Fruit fly (Drosophila melanogaster) whole organism, embryonic: Measurements from ENCODE around the gene Prp31.

Source experiments
- Ada2b ChIP-seq: fragments of 200-800 bp; sonication (Bioruptor generic); IDR thresholded peaks from 2 replicates; pipeline ENCODE4 v1.3.6; 2022; ENCODE audit warnings: missing biosample characterization, missing genetic modification characterization
- Awh ChIP-seq: fragments of 200-800 bp; sonication (Bioruptor generic); IDR thresholded peaks from 2 replicates; pipeline ENCODE4, ENCODE4 v1.3.6; 2022; ENCODE audit warnings: missing biosample characterization, missing genetic modification characterization
- CG10209 ChIP-seq: fragments of 200-800 bp; sonication (Bioruptor generic); optimal IDR thresholded peaks from 3 replicates; lab custom pipeline; 2017; ENCODE audit warnings: missing biosample characterization, mild to moderate bottlenecking, missing genetic modification characterization, missing genetic modification reagents
- CG10959 ChIP-seq: fragments of 200-800 bp; sonication (Bioruptor generic); IDR thresholded peaks from 2 replicates; pipeline ENCODE4 v1.3.6; 2022; ENCODE audit warnings: missing biosample characterization, missing genetic modification characterization
- CG12391 ChIP-seq: fragments of 200-800 bp; sonication (Bioruptor generic); optimal IDR thresholded peaks from 3 replicates; lab custom pipeline; 2018; ENCODE audit warnings: missing biosample characterization, mild to moderate bottlenecking, missing genetic modification characterization, moderate library complexity
- CG13624 ChIP-seq: fragments of 200-800 bp; sonication (Bioruptor generic); optimal IDR thresholded peaks from 2 replicates; lab custom pipeline; 2016; ENCODE audit warnings: missing biosample characterization, missing genetic modification characterization
- CG14014 ChIP-seq: fragments of 200-800 bp; sonication (Bioruptor generic); IDR thresholded peaks from 2 replicates; pipeline ENCODE4 v1.3.6; 2022; ENCODE audit warnings: missing biosample characterization, missing genetic modification characterization
- CG1529 ChIP-seq: fragments of 200-800 bp; sonication (Bioruptor generic); optimal IDR thresholded peaks from 3 replicates; lab custom pipeline; 2018; ENCODE audit warnings: missing biosample characterization, missing genetic modification characterization
- CG18262 ChIP-seq: fragments of 200-800 bp; optimal IDR thresholded peaks from 3 replicates; lab custom pipeline; 2019; ENCODE audit warnings: missing biosample characterization, mild to moderate bottlenecking, missing genetic modification characterization, moderate library complexity
- CG2120 ChIP-seq: fragments of 200-800 bp; sonication (Bioruptor generic); optimal IDR thresholded peaks from 3 replicates; lab custom pipeline; 2016; ENCODE audit warnings: missing biosample characterization, missing genetic modification characterization
- CG32767 ChIP-seq: fragments of 200-800 bp; sonication (Bioruptor generic); IDR thresholded peaks from 2 replicates; pipeline ENCODE4 v1.3.6; 2022; ENCODE audit warnings: missing biosample characterization, missing genetic modification characterization
- CG3995 ChIP-seq: fragments of 200-800 bp; sonication (Bioruptor generic); optimal IDR thresholded peaks from 3 replicates; lab custom pipeline; 2016; ENCODE audit warnings: missing biosample characterization, missing genetic modification characterization
- CG4854 ChIP-seq: fragments of 200-800 bp; sonication (Bioruptor generic); optimal IDR thresholded peaks from 2 replicates; lab custom pipeline; 2016; ENCODE audit warnings: missing biosample characterization, missing genetic modification characterization, inconsistent platforms
- CG7556 ChIP-seq: fragments of 200-800 bp; sonication (Bioruptor generic); optimal IDR thresholded peaks from 2 replicates; lab custom pipeline; 2017; ENCODE audit warnings: missing biosample characterization, mild to moderate bottlenecking, missing genetic modification characterization
- CG7745 ChIP-seq: fragments of 200-800 bp; sonication (Bioruptor generic); optimal IDR thresholded peaks from 2 replicates; lab custom pipeline; 2018; ENCODE audit warnings: missing biosample characterization, mild to moderate bottlenecking, missing genetic modification characterization, moderate library complexity
- CG7987 ChIP-seq: fragments of 200-800 bp; sonication (Bioruptor generic); optimal IDR thresholded peaks from 2 replicates; lab custom pipeline; 2018; ENCODE audit warnings: missing biosample characterization, mild to moderate bottlenecking, missing genetic modification characterization, moderate library complexity
- CG8478 ChIP-seq: fragments of >200 bp; optimal IDR thresholded peaks from 2 replicates; lab custom pipeline; 2018
- CG8924 ChIP-seq: fragments of 200-800 bp; optimal IDR thresholded peaks from 3 replicates; lab custom pipeline; 2019; ENCODE audit warnings: missing biosample characterization, mild to moderate bottlenecking, missing genetic modification characterization, moderate library complexity
- CG9215 ChIP-seq: fragments of 200-800 bp; sonication (Bioruptor generic); IDR thresholded peaks from 2 replicates; pipeline ENCODE4 v1.3.6; 2022; ENCODE audit warnings: missing biosample characterization, missing genetic modification characterization
- Dad ChIP-seq: fragments of 200-800 bp; sonication (Bioruptor generic); optimal IDR thresholded peaks from 3 replicates; lab custom pipeline; 2016; ENCODE audit warnings: missing biosample characterization, missing genetic modification characterization
- E2f2 ChIP-seq: fragments of 200-800 bp; sonication (Bioruptor generic); IDR thresholded peaks from 2 replicates; pipeline ENCODE4 v1.3.6; 2022; ENCODE audit warnings: missing biosample characterization, missing genetic modification characterization
- Max ChIP-seq: fragments of 200-800 bp; sonication (Bioruptor generic); optimal IDR thresholded peaks from 2 replicates; lab custom pipeline; 2016; ENCODE audit warnings: missing biosample characterization, mild to moderate bottlenecking, missing genetic modification characterization
- NC2α ChIP-seq: fragments of 200-800 bp; sonication (Bioruptor generic); optimal IDR thresholded peaks from 2 replicates; lab custom pipeline; 2016; ENCODE audit warnings: missing biosample characterization, missing genetic modification characterization
- Rfx ChIP-seq: fragments of 200-800 bp; sonication (Bioruptor generic); IDR thresholded peaks from 2 replicates; pipeline ENCODE4 v1.3.6; 2022; ENCODE audit warnings: missing biosample characterization, missing genetic modification characterization
- Xrp1 ChIP-seq: fragments of 200-800 bp; sonication (Bioruptor generic); IDR thresholded peaks from 2 replicates; pipeline ENCODE4 v1.3.6; 2022; ENCODE audit warnings: missing biosample characterization, missing genetic modification characterization
- abd-A ChIP-seq: fragments of 200-800 bp; sonication (Bioruptor generic); optimal IDR thresholded peaks from 3 replicates; lab custom pipeline; 2019; ENCODE audit warnings: missing biosample characterization, mild to moderate bottlenecking, missing genetic modification characterization, moderate library complexity
- bab2 ChIP-seq: fragments of 200-800 bp; sonication (Bioruptor generic); optimal IDR thresholded peaks from 2 replicates; lab custom pipeline; 2016; ENCODE audit warnings: missing biosample characterization, missing genetic modification characterization
- cas ChIP-seq: fragments of 200-800 bp; sonication (Bioruptor generic); IDR thresholded peaks from 2 replicates; pipeline ENCODE4 v1.3.6; 2022; ENCODE audit warnings: missing biosample characterization, missing genetic modification characterization
- ci ChIP-seq: fragments of 200-800 bp; sonication (Bioruptor generic); IDR thresholded peaks from 3 replicates; pipeline ENCODE4 v1.3.6; 2022; ENCODE audit warnings: missing biosample characterization, missing genetic modification characterization
- dimm ChIP-seq: fragments of 200-800 bp; sonication (Bioruptor generic); IDR thresholded peaks from 2 replicates; pipeline ENCODE4 v1.3.6; 2022; ENCODE audit warnings: missing biosample characterization, missing genetic modification characterization
- en ChIP-seq: fragments of 200-800 bp; sonication (Bioruptor generic); optimal IDR thresholded peaks from 2 replicates; lab custom pipeline; 2016; ENCODE audit warnings: missing biosample characterization, missing genetic modification characterization
- fd3F ChIP-seq: fragments of 200-800 bp; sonication (Bioruptor generic); optimal IDR thresholded peaks from 2 replicates; lab custom pipeline; 2018; ENCODE audit warnings: missing biosample characterization, mild to moderate bottlenecking, missing genetic modification characterization, moderate library complexity
- fd96Cb ChIP-seq: fragments of 200-800 bp; sonication (Bioruptor generic); optimal IDR thresholded peaks from 2 replicates; lab custom pipeline; 2018; ENCODE audit warnings: missing biosample characterization, mild to moderate bottlenecking, missing genetic modification characterization, moderate library complexity
- gsb ChIP-seq: fragments of 200-800 bp; sonication (Bioruptor generic); IDR thresholded peaks from 2 replicates; pipeline ENCODE4 v1.3.6; 2022; ENCODE audit warnings: missing biosample characterization, missing genetic modification characterization
- gsb-n ChIP-seq: fragments of 200-800 bp; sonication (Bioruptor generic); optimal IDR thresholded peaks from 3 replicates; lab custom pipeline; 2018; ENCODE audit warnings: missing biosample characterization, mild to moderate bottlenecking, missing genetic modification characterization
- kni ChIP-seq: fragments of 200-800 bp; sonication (Bioruptor generic); optimal IDR thresholded peaks from 3 replicates; lab custom pipeline; 2017; ENCODE audit warnings: mild to moderate bottlenecking, missing biosample characterization, missing genetic modification reagents, missing genetic modification characterization
- lov ChIP-seq, 2 experiments: fragments of 200-800 bp in 1 of 2; fragments of >200 bp in 1 of 2; sonication (Bioruptor generic) in 1 of 2; IDR thresholded peaks in 1 of 2; optimal IDR thresholded peaks in 1 of 2; 2 replicates in 1 of 2; 3 replicates in 1 of 2; pipeline versions ENCODE4 v1.3.6 to Lab custom; 2017 to 2022; ENCODE audit warnings: missing biosample characterization in 1 of 2, missing genetic modification characterization in 1 of 2
- oc ChIP-seq: fragments of 200-800 bp; sonication (Bioruptor generic); optimal IDR thresholded peaks from 2 replicates; lab custom pipeline; 2018; ENCODE audit warnings: missing biosample characterization, mild to moderate bottlenecking, missing genetic modification characterization, moderate library complexity
- pan ChIP-seq, 4 experiments: fragments of >200 bp in 3 of 4; fragments of 200-800 bp in 1 of 4; sonication (Bioruptor generic) in 1 of 4; optimal IDR thresholded peaks in 3 of 4; IDR thresholded peaks in 1 of 4; 2 replicates each; pipeline versions ENCODE4 v1.3.6 to Lab custom; 2017 to 2022; ENCODE audit warnings: missing biosample characterization in 2 of 4, missing genetic modification characterization in 2 of 4, mixed read lengths in 1 of 4
- pros ChIP-seq: fragments of 200-800 bp; sonication (Bioruptor generic); optimal IDR thresholded peaks from 3 replicates; lab custom pipeline; 2019; ENCODE audit warnings: missing biosample characterization, mild to moderate bottlenecking, missing genetic modification characterization, moderate library complexity
- repo ChIP-seq: fragments of 200-800 bp; sonication (Bioruptor generic); optimal IDR thresholded peaks from 2 replicates; lab custom pipeline; 2016; ENCODE audit warnings: missing biosample characterization, missing genetic modification characterization
- sd ChIP-seq: fragments of 200-800 bp; sonication (Bioruptor generic); optimal IDR thresholded peaks from 3 replicates; lab custom pipeline; 2018; ENCODE audit warnings: missing biosample characterization, mild to moderate bottlenecking, missing genetic modification characterization, moderate library complexity
- sqz ChIP-seq: fragments of 200-800 bp; sonication (Bioruptor generic); optimal IDR thresholded peaks from 3 replicates; lab custom pipeline; 2018; ENCODE audit warnings: missing biosample characterization, mild to moderate bottlenecking, missing genetic modification characterization
- toy ChIP-seq: fragments of 200-800 bp; sonication (Bioruptor generic); IDR thresholded peaks from 2 replicates; pipeline ENCODE4 v1.3.6; 2022; ENCODE audit warnings: missing biosample characterization, missing genetic modification characterization
- vnd ChIP-seq: fragments of 200-800 bp; sonication (Bioruptor generic); IDR thresholded peaks from 3 replicates; pipeline ENCODE4 v1.3.6; 2022; ENCODE audit warnings: missing biosample characterization, missing genetic modification characterization; ENCODE audit not compliant: partially characterized antibody
- vvl ChIP-seq: fragments of 200-800 bp; sonication (Bioruptor generic); IDR thresholded peaks from 2 replicates; pipeline ENCODE4 v1.3.6; 2022; ENCODE audit warnings: missing biosample characterization, missing genetic modification characterization
- zen2 ChIP-seq: fragments of 200-800 bp; sonication (Bioruptor generic); IDR thresholded peaks from 3 replicates; pipeline ENCODE4 v1.3.6; 2022; ENCODE audit warnings: missing biosample characterization, missing genetic modification characterization; ENCODE audit not compliant: partially characterized antibody

Gene Prp31

DNA sequence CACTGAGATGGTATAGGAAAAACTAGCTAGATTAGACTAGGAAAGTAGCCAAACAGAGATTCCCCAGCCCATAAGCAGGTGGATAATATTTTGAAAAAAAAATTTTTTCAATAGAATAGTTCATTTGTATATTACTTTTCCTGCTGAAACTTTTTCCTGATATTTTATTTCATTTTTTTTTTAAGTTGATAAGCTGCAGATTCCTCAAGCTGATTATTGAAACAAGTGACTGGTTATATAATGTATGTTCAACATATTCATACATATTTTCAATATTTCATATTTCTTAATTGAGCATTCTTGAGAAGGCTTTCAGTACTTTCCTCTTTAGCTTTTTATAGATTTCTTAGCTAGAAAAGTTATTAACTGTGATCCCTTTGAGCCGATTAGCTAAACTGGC, 44.2 kb downstream of the Prp31 start (continued):
- no peak for TF ChIP-seq zen2 (GFP tag; lab: Robert Waterston, UW)
- no peak for TF ChIP-seq NC2α (GFP tag; lab: Kevin White, UChicago)
- TF ChIP-seq CG3995 (GFP tag; lab: Kevin White, UChicago), result no peak
- no peak for TF ChIP-seq pan (optimal IDR thresholded peaks at IDR 0.05; lab: Kevin White, UChicago)
- TF ChIP-seq pan (GFP tag; optimal IDR thresholded peaks at IDR 0.05 in 1 of 2, IDR thresholded peaks at IDR 0.05 in 1 of 2), result no peak
- no peak for TF ChIP-seq CG13624 (GFP tag; lab: Kevin White, UChicago)
- TF ChIP-seq CG1529 (GFP tag; lab: Kevin White, UChicago), result peak; percentile 11
- no peak for TF ChIP-seq CG14014 (GFP tag; lab: Robert Waterston, UW)
- TF ChIP-seq CG7556 (GFP tag; lab: Kevin White, UChicago), result peak; percentile 16
- no peak for TF ChIP-seq toy
- no peak for TF ChIP-seq Ada2b (GFP tag; lab: Robert Waterston, UW)
- no peak for TF ChIP-seq CG8478 (lab: Kevin White, UChicago)
- TF ChIP-seq lov (optimal IDR thresholded peaks at IDR 0.05; lab: Kevin White, UChicago), result no peak
- no peak for TF ChIP-seq lov (GFP tag; IDR thresholded peaks at IDR 0.05; lab: Robert Waterston, UW)
- TF ChIP-seq bab2, result no peak
- TF ChIP-seq CG18262, result peak; percentile 60
- no peak for TF ChIP-seq CG8924 (tag; lab: Kevin White, UChicago)
- TF ChIP-seq cas (GFP tag; lab: Robert Waterston, UW), result no peak
- TF ChIP-seq Max (GFP tag; lab: Kevin White, UChicago), result no peak
- peak; percentile 14 for TF ChIP-seq CG10209 (GFP tag; lab: Kevin White, UChicago)
- TF ChIP-seq gsb (GFP tag; lab: Robert Waterston, UW), result no peak
- TF ChIP-seq abd-A, result no peak
- TF ChIP-seq Xrp1, result no peak
- TF ChIP-seq CG7987, result no peak
- TF ChIP-seq gsb-n (tag; lab: Kevin White, UChicago), result no peak
- TF ChIP-seq E2f2 (GFP tag; lab: Robert Waterston, UW), result no peak
- TF ChIP-seq repo (GFP tag; lab: Kevin White, UChicago), result no peak
- peak; percentile 55 for TF ChIP-seq CG12391 (tag; lab: Kevin White, UChicago)
- TF ChIP-seq CG9215, result no peak
- TF ChIP-seq fd96Cb (tag; lab: Kevin White, UChicago), result no peak
- TF ChIP-seq dimm (GFP tag; lab: Robert Waterston, UW), result no peak

DNA sequence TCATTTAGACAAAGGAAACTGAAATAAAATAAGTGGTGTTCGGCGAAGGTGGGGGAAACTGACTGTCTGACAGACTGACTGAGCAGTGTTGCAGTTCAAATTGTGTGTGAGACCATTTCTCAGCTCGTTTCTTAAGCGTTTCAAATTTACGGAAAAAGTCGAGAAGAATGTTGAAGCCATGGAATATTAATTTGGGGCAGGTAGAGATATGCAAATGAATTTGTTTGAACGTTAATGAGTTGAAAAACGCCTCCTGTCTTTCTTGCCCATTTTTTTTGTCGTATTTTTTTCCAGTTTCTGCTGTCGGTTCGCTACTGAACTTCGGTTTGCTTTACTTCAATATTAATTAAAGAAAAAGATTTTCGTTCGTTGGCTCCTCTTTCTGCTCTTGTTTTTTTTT, 44.7 kb downstream of the Prp31 start:
- TF ChIP-seq en (GFP tag; lab: Kevin White, UChicago), result no peak
- TF ChIP-seq gsb-n (tag; lab: Kevin White, UChicago), result peak; percentile 28
- no peak for TF ChIP-seq CG10959 (GFP tag; lab: Robert Waterston, UW)
- no peak for TF ChIP-seq fd3F (GFP tag; lab: Kevin White, UChicago)
- TF ChIP-seq CG4854 (GFP tag; lab: Kevin White, UChicago), result no peak
- 0 out of 3 replicates have a peak, but pooled peaks have one; percentile 16 for TF ChIP-seq vnd (GFP tag; lab: Robert Waterston, UW)
- peak; percentile 57; the same call in 1 of the 2 replicates for TF ChIP-seq vvl
- peak; percentile 46 for TF ChIP-seq CG7745
- peak; percentile 68 for TF ChIP-seq kni (GFP tag; lab: Kevin White, UChicago)
- no peak for TF ChIP-seq CG2120 (GFP tag; lab: Kevin White, UChicago)
- TF ChIP-seq Dad, result no peak
- peak; percentile 31 for TF ChIP-seq sd
- peak; percentile 54 for TF ChIP-seq sqz (GFP tag; lab: Kevin White, UChicago)
- TF ChIP-seq oc (tag; lab: Kevin White, UChicago), result no peak
- TF ChIP-seq Rfx (GFP tag; lab: Robert Waterston, UW), result no peak
- TF ChIP-seq CG32767, result no peak
- TF ChIP-seq Awh (GFP tag; lab: Robert Waterston, UW), result peak; percentile 75
- no peak for TF ChIP-seq ci
- TF ChIP-seq pros (GFP tag; lab: Kevin White, UChicago), result peak; percentile 10
